Worm (Caenorhabditis elegans) whole organism, young adult: ENCODE data around the gene C36A4.10.

ENCODE experiments used
- B0336.3 ChIP-seq: fragments of 200-800 bp; sonication (Bioruptor generic); IDR thresholded peaks from 2 replicates; pipeline ENCODE4 v1.3.6; 2022; ENCODE audit warnings: missing genetic modification characterization, missing compliant biosample characterization
- C17E4.6 ChIP-seq: fragments of 200-800 bp; sonication (Bioruptor generic); IDR thresholded peaks from 2 replicates; pipeline ENCODE4 v1.3.6; 2022; ENCODE audit warnings: missing genetic modification reagents, missing genetic modification characterization, missing compliant biosample characterization
- F22D6.2 ChIP-seq: sonication (generic microtip); optimal IDR thresholded peaks from 2 replicates; lab custom pipeline; 2016; ENCODE audit warnings: mild to moderate bottlenecking, missing genetic modification characterization, missing compliant biosample characterization
- F39B2.1 ChIP-seq: fragments of 200-800 bp; sonication (Bioruptor generic); IDR thresholded peaks from 2 replicates; pipeline ENCODE4 v1.3.6; 2022; ENCODE audit warnings: missing genetic modification reagents, missing genetic modification characterization, missing compliant biosample characterization
- F49E8.2 ChIP-seq: sonication (generic microtip); optimal IDR thresholded peaks from 3 replicates; lab custom pipeline; 2017; ENCODE audit warnings: missing genetic modification characterization, mild to moderate bottlenecking, missing compliant biosample characterization, antibody characterized with exemption, moderate library complexity; ENCODE audit not compliant: insufficient read depth
- F57A8.1 ChIP-seq: fragments of 200-800 bp; sonication (Bioruptor generic); optimal IDR thresholded peaks from 2 replicates; lab custom pipeline; 2018; ENCODE audit warnings: mild to moderate bottlenecking, missing genetic modification characterization, moderate library complexity, missing compliant biosample characterization
- K11D2.4 ChIP-seq: fragments of 200-800 bp; sonication (Bioruptor generic); IDR thresholded peaks from 2 replicates; pipeline ENCODE4 v1.3.6; 2022; ENCODE audit warnings: missing genetic modification reagents, missing genetic modification characterization, missing compliant biosample characterization
- T26A5.8 ChIP-seq: sonication (generic microtip); optimal IDR thresholded peaks from 2 replicates; lab custom pipeline; 2016; ENCODE audit warnings: missing genetic modification characterization, missing compliant biosample characterization
- Y53F4B.3 ChIP-seq: fragments of 200-800 bp; sonication (Bioruptor generic); IDR thresholded peaks from 2 replicates; pipeline ENCODE4 v1.3.6; 2022; ENCODE audit warnings: missing genetic modification reagents, missing genetic modification characterization, missing compliant biosample characterization
- ama-1 ChIP-seq, 3 experiments: fragments of 150-350 bp in 1 of 3; sonication (generic microtip) in 2 of 3; optimal IDR thresholded peaks; 2 replicates each; lab custom pipeline; 2014 to 2018; ENCODE audit warnings: missing biosample characterization in 2 of 3, missing genetic modification characterization in 2 of 3, missing genetic modification reagents in 2 of 3
- aptf-3 ChIP-seq: fragments of 200-800 bp; sonication (Bioruptor generic); IDR thresholded peaks from 2 replicates; pipeline ENCODE4 v1.3.6; 2022; ENCODE audit warnings: missing genetic modification characterization, missing compliant biosample characterization
- attf-6 ChIP-seq: fragments of 200-800 bp; sonication (Bioruptor generic); IDR thresholded peaks from 2 replicates; pipeline ENCODE4 v1.3.6; 2022; ENCODE audit warnings: missing genetic modification reagents, missing genetic modification characterization, missing compliant biosample characterization
- bed-1 ChIP-seq: fragments of 200-800 bp; sonication (Bioruptor generic); IDR thresholded peaks from 2 replicates; pipeline ENCODE4 v1.3.6; 2022; ENCODE audit warnings: missing genetic modification reagents, missing genetic modification characterization, missing compliant biosample characterization
- bed-2 ChIP-seq: fragments of 200-800 bp; sonication (Bioruptor generic); IDR thresholded peaks from 2 replicates; pipeline ENCODE4 v1.3.6; 2022; ENCODE audit warnings: missing genetic modification reagents, missing genetic modification characterization, missing compliant biosample characterization
- cebp-1 ChIP-seq, 2 experiments: fragments of 200-800 bp in 1 of 2; sonication (Bioruptor generic) in 1 of 2; sonication (generic microtip) in 1 of 2; IDR thresholded peaks in 1 of 2; optimal IDR thresholded peaks in 1 of 2; 2 replicates each; pipeline versions ENCODE4 v1.3.6 to Lab custom; 2017 to 2022; ENCODE audit warnings: missing compliant biosample characterization in 2 of 2, missing genetic modification characterization in 2 of 2, mild to moderate bottlenecking in 1 of 2, missing genetic modification reagents in 1 of 2, moderate library complexity in 1 of 2
- ceh-100 ChIP-seq: fragments of 200-800 bp; sonication (Bioruptor generic); IDR thresholded peaks from 2 replicates; pipeline ENCODE4 v1.3.6; 2022; ENCODE audit warnings: missing genetic modification reagents, missing genetic modification characterization, missing compliant biosample characterization
- ceh-40 ChIP-seq: fragments of 200-800 bp; sonication (Bioruptor generic); IDR thresholded peaks from 2 replicates; pipeline ENCODE4 v1.3.6; 2022; ENCODE audit warnings: missing genetic modification characterization, missing compliant biosample characterization
- dox-1 ChIP-seq: fragments of 200-800 bp; sonication (Bioruptor generic); IDR thresholded peaks from 2 replicates; pipeline ENCODE4 v1.3.6; 2022; ENCODE audit warnings: missing genetic modification reagents, missing genetic modification characterization, missing compliant biosample characterization
- dpl-1 ChIP-seq: fragments of 150-350 bp; optimal IDR thresholded peaks from 2 replicates; lab custom pipeline; 2014; ENCODE audit warnings: missing biosample characterization, missing genetic modification reagents, missing genetic modification characterization
- efl-1 ChIP-seq: fragments of 150-350 bp; optimal IDR thresholded peaks from 2 replicates; lab custom pipeline; 2014; ENCODE audit warnings: missing biosample characterization, missing genetic modification reagents, missing genetic modification characterization
- egrh-3 ChIP-seq: fragments of 200-800 bp; sonication (Bioruptor generic); IDR thresholded peaks from 2 replicates; pipeline ENCODE4 v1.3.6; 2022; ENCODE audit warnings: missing genetic modification reagents, missing genetic modification characterization, missing compliant biosample characterization
- fkh-3 ChIP-seq: sonication (generic microtip); optimal IDR thresholded peaks from 2 replicates; lab custom pipeline; 2016; ENCODE audit warnings: mild to moderate bottlenecking, missing genetic modification characterization, missing compliant biosample characterization
- him-1 ChIP-seq: sonication (generic microtip); optimal IDR thresholded peaks from 2 replicates; lab custom pipeline; 2016; ENCODE audit warnings: missing genotype, missing genetic modification reagents, missing genetic modification characterization, missing compliant biosample characterization
- hmg-1.2 ChIP-seq: fragments of 200-800 bp; sonication (Bioruptor generic); IDR thresholded peaks from 2 replicates; pipeline ENCODE4 v1.3.6; 2022; ENCODE audit warnings: missing genetic modification reagents, missing genetic modification characterization, missing compliant biosample characterization
- hrde-1 ChIP-seq: sonication (generic microtip); optimal IDR thresholded peaks from 2 replicates; lab custom pipeline; 2016; ENCODE audit warnings: missing genetic modification characterization, mild to moderate bottlenecking, missing compliant biosample characterization, moderate library complexity, missing genotype, missing genetic modification reagents, borderline replicate concordance
- let-607 ChIP-seq, 2 experiments: fragments of 200-800 bp in 1 of 2; sonication (Bioruptor generic) in 1 of 2; sonication (generic microtip) in 1 of 2; optimal IDR thresholded peaks; 2 replicates each; lab custom pipeline; 2016 to 2018; ENCODE audit warnings: mild to moderate bottlenecking in 2 of 2, missing compliant biosample characterization in 2 of 2, missing genetic modification characterization in 2 of 2, moderate library complexity in 2 of 2, missing genotype in 1 of 2
- madf-10 ChIP-seq: sonication (generic microtip); optimal IDR thresholded peaks from 2 replicates; lab custom pipeline; 2016; ENCODE audit warnings: mild to moderate bottlenecking, missing genetic modification characterization, missing compliant biosample characterization
- madf-3 ChIP-seq: fragments of 200-800 bp; sonication (Bioruptor generic); IDR thresholded peaks from 2 replicates; pipeline ENCODE4 v1.3.6; 2022; ENCODE audit warnings: missing genetic modification reagents, missing genetic modification characterization, missing compliant biosample characterization
- nfyb-1 ChIP-seq: fragments of 200-800 bp; sonication (Bioruptor generic); IDR thresholded peaks from 2 replicates; pipeline ENCODE4 v1.3.6; 2022; ENCODE audit warnings: missing genetic modification reagents, missing genetic modification characterization, missing compliant biosample characterization
- nhr-120 ChIP-seq: fragments of 200-800 bp; sonication (Bioruptor generic); IDR thresholded peaks from 2 replicates; pipeline ENCODE4 v1.3.6; 2022; ENCODE audit warnings: missing genetic modification characterization, missing compliant biosample characterization
- nhr-80 ChIP-seq: sonication (generic microtip); optimal IDR thresholded peaks from 2 replicates; lab custom pipeline; 2016; ENCODE audit warnings: missing genetic modification characterization, missing compliant biosample characterization
- rcor-1 ChIP-seq: fragments of 200-800 bp; sonication (Bioruptor generic); IDR thresholded peaks from 2 replicates; pipeline ENCODE4 v1.3.6; 2022; ENCODE audit warnings: missing genetic modification reagents, missing genetic modification characterization, missing compliant biosample characterization
- rec-8 ChIP-seq, 2 experiments: sonication (generic microtip); optimal IDR thresholded peaks; 2 replicates each; lab custom pipeline; 2016; ENCODE audit warnings: mild to moderate bottlenecking in 2 of 2, missing genetic modification characterization in 2 of 2, missing genetic modification reagents in 2 of 2, missing genotype in 2 of 2, missing biosample characterization in 1 of 2, missing compliant biosample characterization in 1 of 2, moderate library complexity in 1 of 2
- snpc-1.1 ChIP-seq: sonication (generic microtip); optimal IDR thresholded peaks from 2 replicates; lab custom pipeline; 2017; ENCODE audit warnings: missing genetic modification characterization, mild to moderate bottlenecking, missing compliant biosample characterization, antibody characterized with exemption, moderate library complexity, missing genotype, missing genetic modification reagents; ENCODE audit not compliant: insufficient read depth
- sptf-2 ChIP-seq: fragments of 200-800 bp; sonication (Bioruptor generic); optimal IDR thresholded peaks from 2 replicates; lab custom pipeline; 2018; ENCODE audit warnings: mild to moderate bottlenecking, missing genetic modification characterization, missing compliant biosample characterization
- unc-62 ChIP-seq: fragments of 150-350 bp; optimal IDR thresholded peaks from 2 replicates; lab custom pipeline; 2014; ENCODE audit warnings: missing biosample characterization, missing genetic modification reagents, missing genetic modification characterization
- xnd-1 ChIP-seq: sonication (generic microtip); optimal IDR thresholded peaks from 2 replicates; lab custom pipeline; 2016; ENCODE audit warnings: missing genotype, missing genetic modification reagents, missing genetic modification characterization, missing compliant biosample characterization
- zim-3 ChIP-seq: sonication (generic microtip); optimal IDR thresholded peaks from 2 replicates; lab custom pipeline; 2017; ENCODE audit warnings: mild to moderate bottlenecking, missing genetic modification characterization, moderate library complexity, missing compliant biosample characterization
- ztf-25 ChIP-seq: fragments of 200-800 bp; sonication (Bioruptor generic); IDR thresholded peaks from 2 replicates; pipeline ENCODE4 v1.3.6; 2022; ENCODE audit warnings: missing genetic modification reagents, missing genetic modification characterization, missing compliant biosample characterization
- ztf-6 ChIP-seq: fragments of 200-800 bp; sonication (Bioruptor generic); IDR thresholded peaks from 2 replicates; pipeline ENCODE4 v1.3.6; 2022; ENCODE audit warnings: missing genetic modification reagents, missing genetic modification characterization, missing compliant biosample characterization

Gene C36A4.10

DNA sequence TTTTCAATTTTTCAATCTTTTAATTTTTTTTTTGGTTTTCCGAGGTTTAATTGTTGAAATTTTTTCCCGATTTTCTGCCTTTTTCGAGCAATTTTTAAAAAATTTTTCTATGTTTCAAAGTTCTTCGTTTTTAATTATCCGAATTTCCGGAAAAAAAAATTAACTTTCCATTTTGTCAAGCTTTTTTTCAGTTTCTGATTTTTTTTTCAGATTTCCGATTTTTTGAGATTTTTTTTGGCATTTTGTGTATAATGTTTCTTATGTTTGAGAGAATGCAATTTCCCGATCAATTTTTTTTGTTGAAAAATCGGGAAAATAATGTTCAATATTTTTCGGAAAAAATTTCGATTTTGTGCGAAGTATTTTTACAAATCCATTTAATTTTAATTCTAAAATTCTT is 24.4 kb downstream of the C36A4.10 start:
- TF ChIP-seq hmg-1.2 (GFP tag; lab: Robert Waterston, UW) (no peak), B0336.3 (GFP tag; lab: Robert Waterston, UW) (no peak), ceh-100 (GFP tag; lab: Robert Waterston, UW) (no peak), T26A5.8 (no peak), dox-1 (GFP tag; lab: Robert Waterston, UW) (no peak), K11D2.4 (GFP tag; lab: Robert Waterston, UW) (no peak), aptf-3 (no peak), hrde-1 (tag; lab: Kevin White, UChicago) (no peak), unc-62 (GFP tag; lab: Kevin White, UChicago) (no peak), Y53F4B.3 (GFP tag; lab: Robert Waterston, UW) (no peak), F57A8.1 (GFP tag; lab: Kevin White, UChicago) (no peak), ceh-40 (GFP tag; lab: Robert Waterston, UW) (no peak), zim-3 (no peak), bed-2 (GFP tag; lab: Robert Waterston, UW) (no peak)

DNA sequence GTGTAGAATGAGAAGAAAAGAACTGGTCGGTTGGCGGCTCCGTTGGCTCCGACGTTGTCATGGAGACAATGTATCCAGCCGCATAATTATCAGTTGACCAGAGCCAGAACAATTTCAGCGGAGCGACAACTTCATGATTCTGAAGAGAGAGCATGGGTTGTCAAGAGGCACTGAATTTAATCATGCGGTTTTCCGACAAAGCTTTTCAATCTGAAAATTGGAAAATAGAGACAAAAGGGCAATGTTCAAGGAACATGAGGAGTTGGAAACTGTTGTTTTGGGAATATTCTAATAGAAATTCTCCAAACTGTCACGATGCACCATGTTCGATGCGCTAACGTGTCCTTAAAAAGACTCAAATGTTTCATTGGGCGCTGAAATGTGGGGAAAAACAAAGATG is 26.9 kb downstream of the C36A4.10 start, which contains the start of gene xbx-5:
TSS of gene xbx-5 (minus strand) at position 56 of the 400 bp plus-strand sequence.
- TF ChIP-seq rec-8 (tag; optimal IDR thresholded peaks at IDR 0.05; lab: Kevin White, UChicago) (no peak), xnd-1 (tag; lab: Kevin White, UChicago) (no peak), cebp-1 (GFP tag; IDR thresholded peaks at IDR 0.05; lab: Robert Waterston, UW) (0 out of 2 replicates have a peak, but pooled peaks have one; percentile 16), cebp-1 (tag; optimal IDR thresholded peaks at IDR 0.05; lab: Kevin White, UChicago) (no peak)
- TF ChIP-seq, all 124 proteins: peak for 1

DNA sequence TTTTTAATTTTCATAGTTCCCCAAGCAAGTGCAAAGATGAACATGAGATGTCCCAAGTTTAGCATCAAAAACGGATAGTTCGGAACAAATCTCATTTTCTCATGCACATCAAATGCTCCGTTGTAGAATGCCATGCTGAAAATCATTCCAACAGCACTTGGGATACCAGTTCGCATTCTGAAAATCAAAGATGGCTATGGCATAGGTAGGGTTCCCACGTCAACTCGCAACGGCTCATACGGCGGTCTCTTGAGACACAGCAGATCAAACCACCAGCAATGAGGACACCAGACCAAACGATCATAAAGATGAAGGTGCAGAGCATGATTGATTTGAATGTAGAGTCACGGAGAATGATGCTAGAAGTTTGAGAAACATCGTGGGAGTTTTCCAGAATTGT is 28.2 kb downstream of the C36A4.10 start:
- TF ChIP-seq fkh-3 (tag; lab: Kevin White, UChicago) (no peak), madf-10 (tag; lab: Kevin White, UChicago) (no peak), K11D2.4 (GFP tag; lab: Robert Waterston, UW) (no peak), ama-1 (optimal IDR thresholded peaks at IDR 0.05; lab: Kevin White, UChicago) (no peak), ama-1 (GFP tag; optimal IDR thresholded peaks at IDR 0.05; lab: Kevin White, UChicago) (no peak)

DNA sequence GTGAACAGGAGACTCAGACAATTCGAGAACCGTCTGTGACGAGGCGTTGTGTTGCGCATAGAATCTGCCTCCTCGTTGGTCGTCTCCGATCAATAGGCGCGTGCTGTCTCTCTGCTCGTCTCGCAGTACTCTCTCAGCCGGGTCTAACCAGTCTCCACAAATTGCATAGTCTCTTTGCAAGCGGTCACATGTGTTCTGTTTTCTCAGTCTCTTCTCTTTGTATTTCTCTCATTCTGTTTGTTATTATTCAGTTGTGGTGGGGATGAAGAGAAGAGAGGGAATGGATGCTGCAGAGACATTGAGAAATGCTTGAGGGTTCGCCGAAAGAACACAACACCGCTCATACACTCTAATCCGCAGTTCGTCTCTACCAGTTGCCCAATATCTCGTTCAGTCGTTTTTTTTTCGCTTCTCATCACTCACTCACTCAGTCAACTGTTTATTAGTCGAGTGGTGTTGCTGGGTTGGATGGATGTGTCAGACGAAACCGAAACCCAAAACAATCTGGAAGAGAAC is 29.8 kb downstream of the C36A4.10 start:
- peak in 1 of 2 experiments; percentile 83 for TF ChIP-seq let-607 (tag; optimal IDR thresholded peaks at IDR 0.05; lab: Kevin White, UChicago)
- TF ChIP-seq efl-1 (GFP tag; lab: Kevin White, UChicago): no peak
- peak; percentile 5 for TF ChIP-seq snpc-1.1 (tag; lab: Kevin White, UChicago)
- peak; percentile 90 for TF ChIP-seq B0336.3 (GFP tag; lab: Robert Waterston, UW)
- no peak for TF ChIP-seq dpl-1 (GFP tag; lab: Kevin White, UChicago)
- no peak for TF ChIP-seq F49E8.2
- no peak for TF ChIP-seq ztf-25 (GFP tag; lab: Robert Waterston, UW)
- TF ChIP-seq attf-6: no peak
- no peak for TF ChIP-seq zim-3
- TF ChIP-seq rcor-1: peak; percentile 42
- no peak for TF ChIP-seq bed-1 (GFP tag; lab: Robert Waterston, UW)
- TF ChIP-seq F22D6.2 (tag; lab: Kevin White, UChicago): peak; percentile 71
- TF ChIP-seq C17E4.6 (GFP tag; lab: Robert Waterston, UW): 0 out of 2 replicates have a peak, but pooled peaks have one; percentile 56
- TF ChIP-seq hrde-1 (tag; lab: Kevin White, UChicago): no peak
- TF ChIP-seq nfyb-1 (GFP tag; lab: Robert Waterston, UW): peak; percentile 92
- TF ChIP-seq madf-3: no peak
- TF ChIP-seq him-1 (tag; lab: Kevin White, UChicago): no peak
- TF ChIP-seq ztf-6 (GFP tag; lab: Robert Waterston, UW): no peak
- no peak for TF ChIP-seq egrh-3
- TF ChIP-seq nhr-80 (tag; lab: Kevin White, UChicago): peak; percentile 72
- no peak for TF ChIP-seq T26A5.8
- TF ChIP-seq Y53F4B.3 (GFP tag; lab: Robert Waterston, UW): no peak
- TF ChIP-seq sptf-2 (GFP tag; lab: Kevin White, UChicago): no peak
- no peak for TF ChIP-seq F39B2.1 (GFP tag; lab: Robert Waterston, UW)
- no peak for TF ChIP-seq nhr-120
- no peak for TF ChIP-seq bed-2 (GFP tag; lab: Robert Waterston, UW)
